Fruit fly (Drosophila melanogaster) whole organism, embryonic: ENCODE measurements around the gene CG7579.

Experiments
- Atf-2 ChIP-seq: fragments of 200-800 bp; sonication (Bioruptor generic); optimal IDR thresholded peaks from 2 replicates; lab custom pipeline; 2016; ENCODE audit warnings: missing biosample characterization, missing genetic modification characterization
- Bgb ChIP-seq: fragments of 200-800 bp; sonication (Bioruptor generic); IDR thresholded peaks from 2 replicates; pipeline ENCODE4 v1.3.6; 2022; ENCODE audit warnings: missing biosample characterization, missing genetic modification characterization; ENCODE audit not compliant: partially characterized antibody
- Bteb2 ChIP-seq: fragments of 200-800 bp; sonication (Bioruptor generic); optimal IDR thresholded peaks from 2 replicates; lab custom pipeline; 2016; ENCODE audit warnings: missing biosample characterization, missing genetic modification characterization
- CG10267 ChIP-seq: fragments of 200-800 bp; sonication (Bioruptor generic); optimal IDR thresholded peaks from 2 replicates; lab custom pipeline; 2018; ENCODE audit warnings: missing biosample characterization, mild to moderate bottlenecking, missing genetic modification characterization, moderate library complexity
- CG10366 ChIP-seq: fragments of 200-800 bp; sonication (Bioruptor generic); IDR thresholded peaks from 2 replicates; pipeline ENCODE4 v1.3.6; 2022; ENCODE audit warnings: missing biosample characterization, missing genetic modification characterization
- CG10431 ChIP-seq: fragments of 200-800 bp; sonication (Bioruptor generic); optimal IDR thresholded peaks from 3 replicates; lab custom pipeline; 2018; ENCODE audit warnings: missing biosample characterization, mild to moderate bottlenecking, missing genetic modification characterization
- CG10565 ChIP-seq: fragments of 200-800 bp; sonication (Bioruptor generic); optimal IDR thresholded peaks from 3 replicates; lab custom pipeline; 2016; ENCODE audit warnings: missing biosample characterization, mild to moderate bottlenecking, missing genetic modification characterization
- CG11085 ChIP-seq: fragments of 200-800 bp; sonication (Bioruptor generic); IDR thresholded peaks from 2 replicates; pipeline ENCODE4 v1.3.6; 2022; ENCODE audit warnings: missing biosample characterization, missing genetic modification characterization
- CG11093 ChIP-seq: fragments of 200-800 bp; sonication (Bioruptor generic); IDR thresholded peaks from 3 replicates; pipeline ENCODE4 v1.3.6; 2022; ENCODE audit warnings: missing biosample characterization, missing genetic modification characterization
- CG11456 ChIP-seq: fragments of 200-800 bp; sonication (Bioruptor generic); IDR thresholded peaks from 3 replicates; pipeline ENCODE4 v1.3.6; 2022; ENCODE audit warnings: missing biosample characterization, missing genetic modification characterization
- CG12769 ChIP-seq: fragments of 200-800 bp; sonication (Bioruptor generic); optimal IDR thresholded peaks from 2 replicates; lab custom pipeline; 2019; ENCODE audit warnings: missing biosample characterization, mild to moderate bottlenecking, missing genetic modification characterization, moderate library complexity
- CG13775 ChIP-seq: fragments of 200-800 bp; sonication (Bioruptor generic); optimal IDR thresholded peaks from 3 replicates; lab custom pipeline; 2017; ENCODE audit warnings: missing biosample characterization, mild to moderate bottlenecking, missing genetic modification characterization
- CG16863 ChIP-seq: fragments of 200-800 bp; sonication (Bioruptor generic); optimal IDR thresholded peaks from 3 replicates; lab custom pipeline; 2016; ENCODE audit warnings: missing biosample characterization, missing genetic modification characterization
- CG17829 ChIP-seq: fragments of 200-800 bp; optimal IDR thresholded peaks from 2 replicates; lab custom pipeline; 2019; ENCODE audit warnings: missing biosample characterization, mild to moderate bottlenecking, missing genetic modification characterization, moderate library complexity
- CG2129 ChIP-seq: fragments of 200-800 bp; sonication (Bioruptor generic); IDR thresholded peaks from 2 replicates; pipeline ENCODE4 v1.3.6; 2022; ENCODE audit warnings: missing biosample characterization, missing genetic modification characterization; ENCODE audit not compliant: partially characterized antibody
- CG3407 ChIP-seq: fragments of 200-800 bp; sonication (Bioruptor generic); optimal IDR thresholded peaks from 2 replicates; lab custom pipeline; 2018; ENCODE audit warnings: missing biosample characterization, mild to moderate bottlenecking, missing genetic modification characterization
- CG34422 ChIP-seq: fragments of 200-800 bp; sonication (Bioruptor generic); IDR thresholded peaks from 3 replicates; pipeline ENCODE4 v1.3.6; 2022; ENCODE audit warnings: missing biosample characterization, missing genetic modification characterization
- CG7271 ChIP-seq: fragments of 200-800 bp; sonication (Bioruptor generic); optimal IDR thresholded peaks from 2 replicates; lab custom pipeline; 2018; ENCODE audit warnings: missing biosample characterization, mild to moderate bottlenecking, missing genetic modification characterization, moderate library complexity
- CG7928 ChIP-seq: fragments of 200-800 bp; sonication (Bioruptor generic); optimal IDR thresholded peaks from 2 replicates; lab custom pipeline; 2017; ENCODE audit warnings: missing biosample characterization, mild to moderate bottlenecking, missing genetic modification characterization
- CG8944 ChIP-seq: fragments of 200-800 bp; sonication (Bioruptor generic); optimal IDR thresholded peaks from 3 replicates; lab custom pipeline; 2016; ENCODE audit warnings: missing biosample characterization, missing genetic modification characterization
- CG9932 ChIP-seq: fragments of 200-800 bp; sonication (Bioruptor generic); IDR thresholded peaks from 2 replicates; pipeline ENCODE4 v1.3.6; 2022; ENCODE audit warnings: missing biosample characterization, missing genetic modification characterization
- CoRest ChIP-seq: fragments of 200-800 bp; sonication (Bioruptor generic); optimal IDR thresholded peaks from 3 replicates; lab custom pipeline; 2018; ENCODE audit warnings: missing biosample characterization, mild to moderate bottlenecking, missing genetic modification characterization, moderate library complexity
- Dbx ChIP-seq: fragments of 200-800 bp; sonication (Bioruptor generic); IDR thresholded peaks from 3 replicates; pipeline ENCODE4 v1.3.6; 2022; ENCODE audit warnings: missing biosample characterization, missing genetic modification characterization
- GATAe ChIP-seq: fragments of 200-800 bp; sonication (Bioruptor generic); conservative IDR thresholded peaks from 2 replicates; pipeline ENCODE4 v1.3.6; 2022; ENCODE audit warnings: missing biosample characterization, missing genetic modification characterization
- HLHmδ ChIP-seq: fragments of 200-800 bp; sonication (Bioruptor generic); optimal IDR thresholded peaks from 2 replicates; lab custom pipeline; 2018; ENCODE audit warnings: missing biosample characterization, mild to moderate bottlenecking, missing genetic modification characterization, moderate library complexity
- Lpt ChIP-seq: fragments of >200 bp; optimal IDR thresholded peaks from 2 replicates; lab custom pipeline; 2018; ENCODE audit warnings: missing biosample characterization, missing genetic modification characterization
- Mad ChIP-seq: fragments of 200-800 bp; sonication (Bioruptor generic); optimal IDR thresholded peaks from 2 replicates; lab custom pipeline; 2016; ENCODE audit warnings: missing biosample characterization, missing genetic modification characterization
- Med ChIP-seq: fragments of 200-800 bp; sonication (Bioruptor generic); peaks from one replicate; lab custom pipeline; 2016; ENCODE audit warnings: missing biosample characterization, missing genetic modification characterization, mild to moderate bottlenecking, inconsistent platforms, moderate library complexity
- Pdp1 ChIP-seq, 2 experiments: fragments of 200-800 bp; sonication (Bioruptor generic); optimal IDR thresholded peaks; 3 replicates each; lab custom pipeline; 2016; ENCODE audit warnings: missing biosample characterization in 2 of 2, missing genetic modification characterization in 2 of 2, mild to moderate bottlenecking in 1 of 2, moderate library complexity in 1 of 2
- Sry-δ ChIP-seq: fragments of 200-800 bp; sonication (Bioruptor generic); optimal IDR thresholded peaks from 2 replicates; lab custom pipeline; 2016; ENCODE audit warnings: missing biosample characterization, missing genetic modification characterization
- cas ChIP-seq: fragments of 200-800 bp; sonication (Bioruptor generic); IDR thresholded peaks from 2 replicates; pipeline ENCODE4 v1.3.6; 2022; ENCODE audit warnings: missing biosample characterization, missing genetic modification characterization
- cg ChIP-seq: fragments of 200-800 bp; sonication (Bioruptor generic); optimal IDR thresholded peaks from 3 replicates; lab custom pipeline; 2019; ENCODE audit warnings: missing biosample characterization, mild to moderate bottlenecking, missing genetic modification characterization, moderate library complexity
- crol ChIP-seq: fragments of 200-800 bp; sonication (Bioruptor generic); IDR thresholded peaks from 2 replicates; pipeline ENCODE4 v1.3.6; 2022; ENCODE audit warnings: missing biosample characterization, missing genetic modification characterization
- danr ChIP-seq: fragments of 200-800 bp; sonication (Bioruptor generic); IDR thresholded peaks from 2 replicates; pipeline ENCODE4 v1.3.6; 2022; ENCODE audit warnings: missing biosample characterization, missing genetic modification characterization
- eve ChIP-seq, 2 experiments: fragments of >200 bp; optimal IDR thresholded peaks; 2 replicates each; lab custom pipeline; 2017; ENCODE audit warnings: missing biosample characterization in 2 of 2, missing genetic modification characterization in 2 of 2
- gfzf ChIP-seq: fragments of 200-800 bp; sonication (Bioruptor generic); optimal IDR thresholded peaks from 2 replicates; lab custom pipeline; 2016; ENCODE audit warnings: missing biosample characterization, mild to moderate bottlenecking, missing genetic modification characterization, moderate library complexity
- grn ChIP-seq: fragments of 200-800 bp; sonication (Bioruptor generic); optimal IDR thresholded peaks from 3 replicates; lab custom pipeline; 2017; ENCODE audit warnings: missing biosample characterization, missing genetic modification characterization
- kah ChIP-seq: fragments of 200-800 bp; sonication (Bioruptor generic); optimal IDR thresholded peaks from 2 replicates; lab custom pipeline; 2018; ENCODE audit warnings: missing biosample characterization, mild to moderate bottlenecking, missing genetic modification characterization
- ken ChIP-seq: fragments of 200-800 bp; sonication (Bioruptor generic); IDR thresholded peaks from 3 replicates; pipeline ENCODE4 v1.3.6; 2022; ENCODE audit warnings: missing biosample characterization, missing genetic modification characterization
- nerfin-2 ChIP-seq: fragments of 200-800 bp; sonication (Bioruptor generic); IDR thresholded peaks from 2 replicates; pipeline ENCODE4 v1.3.6; 2022; ENCODE audit warnings: missing biosample characterization, missing genetic modification characterization; ENCODE audit not compliant: partially characterized antibody
- prd ChIP-seq, 3 experiments: fragments of >200 bp in 2 of 3; fragments of 200-800 bp in 1 of 3; sonication (Bioruptor generic) in 1 of 3; optimal IDR thresholded peaks in 2 of 3; IDR thresholded peaks in 1 of 3; 2 replicates in 2 of 3; 3 replicates in 1 of 3; pipeline versions ENCODE4 v1.3.6 to Lab custom; 2017 to 2022; ENCODE audit warnings: missing biosample characterization in 1 of 3, missing genetic modification characterization in 1 of 3
- sd ChIP-seq: fragments of 200-800 bp; sonication (Bioruptor generic); optimal IDR thresholded peaks from 3 replicates; lab custom pipeline; 2018; ENCODE audit warnings: missing biosample characterization, mild to moderate bottlenecking, missing genetic modification characterization, moderate library complexity
- sens ChIP-seq: fragments of 200-800 bp; sonication (Bioruptor generic); peaks from one replicate; lab custom pipeline; 2016; ENCODE audit warnings: missing biosample characterization, missing genetic modification characterization
- sr ChIP-seq: fragments of 200-800 bp; sonication (Bioruptor generic); IDR thresholded peaks from 3 replicates; pipeline ENCODE4 v1.3.6; 2022; ENCODE audit warnings: missing biosample characterization, missing genetic modification characterization
- tgo ChIP-seq: fragments of 200-800 bp; sonication (Bioruptor generic); IDR thresholded peaks from 3 replicates; pipeline ENCODE4 v1.3.6; 2022; ENCODE audit warnings: missing biosample characterization, missing genetic modification characterization
- z ChIP-seq: fragments of 200-800 bp; sonication (Bioruptor generic); IDR thresholded peaks from 3 replicates; pipeline ENCODE4 v1.3.6; 2022; ENCODE audit warnings: missing biosample characterization, missing genetic modification characterization
- zfh2 ChIP-seq: fragments of 200-800 bp; sonication (Bioruptor generic); optimal IDR thresholded peaks from 2 replicates; lab custom pipeline; 2016; ENCODE audit warnings: missing biosample characterization, missing genetic modification characterization

CG7579 gene

DNA sequence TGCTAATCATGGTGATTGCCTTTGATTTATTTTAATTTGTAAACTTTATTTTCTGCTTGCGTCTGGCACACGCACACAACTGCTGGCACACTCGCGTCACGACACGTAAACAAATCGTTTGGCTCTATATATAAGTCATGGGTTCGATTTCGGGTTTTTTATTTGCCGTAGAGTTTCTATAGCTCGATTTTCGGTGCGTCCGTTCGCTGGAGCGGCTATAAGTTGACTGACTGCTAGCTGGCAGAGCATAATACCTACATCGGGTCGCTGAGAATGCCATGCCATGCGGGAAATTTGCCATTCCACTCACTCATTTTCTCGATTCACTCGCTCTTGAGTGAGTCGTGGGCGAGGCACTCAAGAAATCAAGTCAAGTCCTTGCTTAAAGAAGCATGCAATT is 45.0 kb upstream of the CG7579 start, which contains the start of gene comm (continued):
- peak; percentile 68 for TF ChIP-seq CG12769 (tag; lab: Kevin White, UChicago)

DNA sequence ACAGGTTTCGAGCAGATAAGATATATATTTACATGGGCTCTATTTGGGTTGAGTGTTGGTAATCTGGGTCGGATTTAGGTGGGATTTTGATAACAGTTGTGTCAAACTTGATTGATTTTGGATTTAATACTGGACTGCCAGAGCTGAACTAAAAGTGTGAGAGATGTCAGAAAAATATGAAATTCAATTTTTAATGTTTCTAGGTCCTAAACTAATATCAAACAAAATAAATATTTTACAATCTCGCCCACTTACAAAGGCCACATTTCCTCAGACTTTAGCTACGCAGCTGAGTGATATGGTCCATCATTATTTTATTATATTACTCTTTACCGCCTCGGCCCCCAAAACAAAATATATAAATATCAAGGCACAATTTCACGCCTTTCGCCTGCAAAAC is 43.6 kb upstream of the CG7579 start:
- peak; percentile 48 for TF ChIP-seq kah (GFP tag; lab: Kevin White, UChicago)
- TF ChIP-seq sr = 0 out of 3 replicates have a peak, but pooled peaks have one; percentile 4
- no peak for TF ChIP-seq CG3407 (GFP tag; lab: Kevin White, UChicago)
- TF ChIP-seq eve (GFP tag; optimal IDR thresholded peaks at IDR 0.05; lab: Kevin White, UChicago) = peak in 1 of 2 experiments; percentile 52
- peak; percentile 69 for TF ChIP-seq sens (GFP tag; lab: Kevin White, UChicago)
- TF ChIP-seq, all 482 proteins: peak for 4

DNA sequence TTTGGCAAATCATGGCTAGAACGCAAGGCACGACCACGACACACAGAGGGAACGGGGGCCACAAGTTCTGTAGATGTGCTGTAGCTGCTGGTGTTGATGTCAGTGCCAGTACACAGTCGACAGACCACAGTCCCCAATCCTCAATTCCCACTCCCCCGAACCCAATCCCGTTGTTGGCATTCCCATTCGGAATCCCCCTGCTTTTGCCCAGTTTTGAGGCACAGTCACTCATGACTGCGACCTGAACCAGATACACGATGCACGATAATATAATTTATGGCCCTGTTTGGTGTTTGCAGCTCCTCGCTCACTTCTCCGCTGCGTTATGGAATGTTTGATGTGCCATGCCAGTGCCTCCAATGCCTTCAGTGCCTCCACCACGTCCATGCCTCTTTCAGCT is 37.7 kb upstream of the CG7579 start:
- TF ChIP-seq zfh2 (no peak), Med (GFP tag; lab: Kevin White, UChicago) (peak; percentile 62), crol (GFP tag; lab: Robert Waterston, UW) (peak; percentile 58; the same call in 1 of the 2 replicates), CG8944 (GFP tag; lab: Kevin White, UChicago) (no peak), CG2129 (no peak), prd (optimal IDR thresholded peaks at IDR 0.05; lab: Kevin White, UChicago) (no peak), prd (GFP tag; IDR thresholded peaks at IDR 0.05; lab: Robert Waterston, UW) (no peak), Lpt (GFP tag; lab: Kevin White, UChicago) (no peak), GATAe (no peak), grn (peak; percentile 6), nerfin-2 (GFP tag; lab: Robert Waterston, UW) (no peak), CoRest (no peak), CG11093 (no peak), CG7928 (GFP tag; lab: Kevin White, UChicago) (no peak), cas (no peak), HLHmδ (GFP tag; lab: Kevin White, UChicago) (no peak), CG9932 (no peak), Bgb (GFP tag; lab: Robert Waterston, UW) (no peak), sd (peak; percentile 37), CG34422 (no peak), CG17829 (no peak), Pdp1 (GFP tag; optimal IDR thresholded peaks at IDR 0.05; lab: Kevin White, UChicago) (peak in 1 of 2 experiments; percentile 12), CG11456 (GFP tag; lab: Robert Waterston, UW) (0 out of 3 replicates have a peak, but pooled peaks have one; percentile 40), CG10565 (GFP tag; lab: Kevin White, UChicago) (no peak), CG10366 (GFP tag; lab: Robert Waterston, UW) (no peak), Mad (no peak), CG11085 (GFP tag; lab: Robert Waterston, UW) (no peak), CG13775 (GFP tag; lab: Kevin White, UChicago) (no peak), CG10431 (no peak), z (GFP tag; lab: Robert Waterston, UW) (0 out of 3 replicates have a peak, but pooled peaks have one; percentile 19), CG16863 (GFP tag; lab: Kevin White, UChicago) (no peak), Bteb2 (no peak), gfzf (GFP tag; lab: Kevin White, UChicago) (no peak), danr (GFP tag; lab: Robert Waterston, UW) (no peak), tgo (no peak), Atf-2 (no peak), CG7271 (tag; lab: Kevin White, UChicago) (no peak), ken (GFP tag; lab: Robert Waterston, UW) (no peak), cg (GFP tag; lab: Kevin White, UChicago) (no peak), Sry-δ (GFP tag; lab: Kevin White, UChicago) (no peak), CG10267 (tag; lab: Kevin White, UChicago) (no peak), Dbx (0 out of 3 replicates have a peak, but pooled peaks have one; percentile 17)
